Worm (Caenorhabditis elegans) whole organism, L4 larva: ENCODE measurements around the gene F45E12.5.

Experiments used
- D1046.2 ChIP-seq: fragments of 200-800 bp; sonication (Bioruptor generic); IDR thresholded peaks from 2 replicates; pipeline ENCODE4 v1.3.6; 2022; ENCODE audit warnings: missing genetic modification characterization, missing compliant biosample characterization
- F37D6.2 ChIP-seq: sonication (generic microtip); optimal IDR thresholded peaks from 2 replicates; lab custom pipeline; 2016; ENCODE audit warnings: mild to moderate bottlenecking, missing genetic modification characterization, missing compliant biosample characterization
- F44E2.7 ChIP-seq: fragments of 200-800 bp; sonication (Bioruptor generic); IDR thresholded peaks from 2 replicates; pipeline ENCODE4 v2.1.2; 2022; ENCODE audit warnings: missing genetic modification characterization, missing compliant biosample characterization
- F49E8.2 ChIP-seq: sonication (generic microtip); optimal IDR thresholded peaks from 2 replicates; lab custom pipeline; 2016; ENCODE audit warnings: missing compliant biosample characterization, mild to moderate bottlenecking, missing genetic modification characterization, borderline replicate concordance
- T26A8.4 ChIP-seq: fragments of 200-800 bp; sonication (Bioruptor generic); IDR thresholded peaks from 2 replicates; pipeline ENCODE4 v1.3.6; 2022; ENCODE audit warnings: missing genetic modification characterization, missing compliant biosample characterization
- Y105C5A.15 ChIP-seq: fragments of 200-800 bp; sonication (Bioruptor generic); IDR thresholded peaks from 2 replicates; pipeline ENCODE4 v1.3.6; 2022; ENCODE audit warnings: missing genetic modification characterization, missing compliant biosample characterization
- Y48G9A.11 ChIP-seq: fragments of 200-800 bp; sonication (Bioruptor generic); IDR thresholded peaks from 2 replicates; pipeline ENCODE4 v1.3.6; 2022; ENCODE audit warnings: missing genetic modification reagents, missing genetic modification characterization, missing compliant biosample characterization
- Y5F2A.4 ChIP-seq: fragments of 200-800 bp; sonication (Bioruptor generic); optimal IDR thresholded peaks from 2 replicates; lab custom pipeline; 2018; ENCODE audit warnings: mild to moderate bottlenecking, missing genetic modification characterization, missing compliant biosample characterization
- Y75B8A.6 ChIP-seq: fragments of 200-800 bp; sonication (Bioruptor generic); IDR thresholded peaks from 2 replicates; pipeline ENCODE4 v1.3.6; 2022; ENCODE audit warnings: missing genetic modification reagents, missing genetic modification characterization, missing compliant biosample characterization
- aha-1 ChIP-seq: fragments of 150-350 bp; peaks from one replicate; lab custom pipeline; 2014; ENCODE audit warnings: missing biosample characterization, missing genetic modification characterization
- ceh-62 ChIP-seq: sonication (generic microtip); optimal IDR thresholded peaks from 2 replicates; lab custom pipeline; 2017; ENCODE audit warnings: missing biosample characterization, missing genetic modification characterization
- daf-12 ChIP-seq: fragments of 150-350 bp; optimal IDR thresholded peaks from 2 replicates; lab custom pipeline; 2014; ENCODE audit warnings: missing biosample characterization, missing genetic modification reagents, missing genetic modification characterization
- daf-16 ChIP-seq, 3 experiments: sonication (generic microtip); optimal IDR thresholded peaks; 2 replicates each; lab custom pipeline; 2016 to 2017; ENCODE audit warnings: missing genetic modification characterization in 3 of 3, missing genetic modification reagents in 3 of 3, mild to moderate bottlenecking in 2 of 3, missing compliant biosample characterization in 2 of 3, missing biosample characterization in 1 of 3, moderate library complexity in 1 of 3
- daf-8 ChIP-seq: fragments of 200-800 bp; sonication (Bioruptor generic); IDR thresholded peaks from 2 replicates; pipeline ENCODE4 v1.3.6; 2022; ENCODE audit warnings: missing genetic modification characterization, missing compliant biosample characterization
- dmd-8 ChIP-seq: fragments of 200-800 bp; sonication (Bioruptor generic); IDR thresholded peaks from 2 replicates; pipeline ENCODE4 v1.3.6; 2022; ENCODE audit warnings: missing genetic modification characterization, missing compliant biosample characterization
- dmd-9 ChIP-seq: fragments of 200-800 bp; sonication (Bioruptor generic); IDR thresholded peaks from 2 replicates; pipeline ENCODE4 v1.3.6; 2022; ENCODE audit warnings: missing genetic modification reagents, missing genetic modification characterization, missing compliant biosample characterization
- duxl-1 ChIP-seq: sonication (generic microtip); optimal IDR thresholded peaks from 2 replicates; lab custom pipeline; 2016; ENCODE audit warnings: mild to moderate bottlenecking, missing genetic modification characterization, moderate library complexity, missing compliant biosample characterization; ENCODE audit not compliant: poor library complexity
- dve-1 ChIP-seq: sonication (generic microtip); optimal IDR thresholded peaks from 2 replicates; lab custom pipeline; 2017; ENCODE audit warnings: antibody characterized with exemption, mild to moderate bottlenecking, missing genetic modification characterization, missing compliant biosample characterization; ENCODE audit not compliant: insufficient read depth
- egl-27 ChIP-seq: sonication (generic microtip); optimal IDR thresholded peaks from 3 replicates; lab custom pipeline; 2017; ENCODE audit warnings: missing biosample characterization, missing genetic modification reagents, missing genetic modification characterization
- egl-43 ChIP-seq: fragments of 200-800 bp; sonication (Bioruptor generic); IDR thresholded peaks from 2 replicates; pipeline ENCODE4 v1.3.6; 2022; ENCODE audit warnings: missing genetic modification reagents, missing genetic modification characterization, missing compliant biosample characterization
- hlh-11 ChIP-seq: fragments of 200-800 bp; sonication (Bioruptor generic); optimal IDR thresholded peaks from 2 replicates; lab custom pipeline; 2018; ENCODE audit warnings: mild to moderate bottlenecking, missing genetic modification characterization, missing compliant biosample characterization
- hlh-30 ChIP-seq: sonication (generic microtip); optimal IDR thresholded peaks from 2 replicates; lab custom pipeline; 2017; ENCODE audit warnings: antibody characterized with exemption, mild to moderate bottlenecking, missing genetic modification characterization, missing compliant biosample characterization; ENCODE audit not compliant: insufficient read depth
- hmg-1.1 ChIP-seq: fragments of 200-800 bp; sonication (Bioruptor generic); IDR thresholded peaks from 2 replicates; pipeline ENCODE4 v1.3.6; 2022; ENCODE audit warnings: missing genetic modification reagents, missing genetic modification characterization, missing compliant biosample characterization
- lim-7 ChIP-seq: fragments of 200-800 bp; sonication (Bioruptor generic); IDR thresholded peaks from 2 replicates; pipeline ENCODE4 v1.3.6; 2022; ENCODE audit warnings: missing genetic modification characterization, missing compliant biosample characterization
- lin-13 ChIP-seq: fragments of 150-350 bp; optimal IDR thresholded peaks from 2 replicates; lab custom pipeline; 2014; ENCODE audit warnings: missing biosample characterization, missing genetic modification reagents, missing genetic modification characterization
- lin-29 ChIP-seq: fragments of 200-800 bp; sonication (Bioruptor generic); IDR thresholded peaks from 2 replicates; pipeline ENCODE4 v1.3.6; 2022; ENCODE audit warnings: missing genetic modification reagents, missing genetic modification characterization, missing compliant biosample characterization
- lin-38 ChIP-seq: fragments of 200-800 bp; sonication (Bioruptor generic); IDR thresholded peaks from 2 replicates; pipeline ENCODE4 v1.3.6; 2022; ENCODE audit warnings: missing genetic modification reagents, missing genetic modification characterization, missing compliant biosample characterization
- lir-3 ChIP-seq: sonication (generic microtip); optimal IDR thresholded peaks from 2 replicates; lab custom pipeline; 2016; ENCODE audit warnings: mild to moderate bottlenecking, missing genetic modification characterization, missing compliant biosample characterization
- lsy-2 ChIP-seq, 2 experiments: fragments of 150-350 bp in 1 of 2; sonication (generic microtip) in 1 of 2; optimal IDR thresholded peaks; 2 replicates each; lab custom pipeline; 2014 to 2017; ENCODE audit warnings: missing biosample characterization in 2 of 2, missing genetic modification characterization in 2 of 2
- mdl-1 ChIP-seq, 2 experiments: fragments of 150-350 bp in 1 of 2; sonication (generic microtip) in 1 of 2; optimal IDR thresholded peaks; 2 replicates each; lab custom pipeline; 2014 to 2017; ENCODE audit warnings: missing biosample characterization in 2 of 2, missing genetic modification characterization in 2 of 2
- mep-1 ChIP-seq: fragments of 150-350 bp; sonication (generic microtip); optimal IDR thresholded peaks from 3 replicates; lab custom pipeline; 2014; ENCODE audit warnings: missing biosample characterization, missing genetic modification characterization
- mes-2 ChIP-seq: sonication (generic microtip); optimal IDR thresholded peaks from 2 replicates; lab custom pipeline; 2016; ENCODE audit warnings: missing genotype, mild to moderate bottlenecking, missing genetic modification characterization, missing compliant biosample characterization; ENCODE audit not compliant: poor library complexity, severe bottlenecking
- nhr-25 ChIP-seq: sonication (generic microtip); optimal IDR thresholded peaks from 2 replicates; lab custom pipeline; 2017; ENCODE audit warnings: missing genetic modification characterization, mild to moderate bottlenecking, missing compliant biosample characterization, antibody characterized with exemption, moderate library complexity, borderline replicate concordance; ENCODE audit not compliant: insufficient read depth
- nhr-28 ChIP-seq: fragments of 150-350 bp; optimal IDR thresholded peaks from 2 replicates; lab custom pipeline; 2014; ENCODE audit warnings: missing biosample characterization, missing genetic modification characterization
- nhr-48 ChIP-seq: sonication (generic microtip); optimal IDR thresholded peaks from 2 replicates; lab custom pipeline; 2016; ENCODE audit warnings: mild to moderate bottlenecking, missing genetic modification characterization, missing compliant biosample characterization
- php-3 ChIP-seq: fragments of 200-800 bp; sonication (Bioruptor generic); IDR thresholded peaks from 2 replicates; pipeline ENCODE4 v1.3.6; 2022; ENCODE audit warnings: missing genetic modification reagents, missing genetic modification characterization, missing compliant biosample characterization
- pqm-1 ChIP-seq: sonication (generic microtip); optimal IDR thresholded peaks from 2 replicates; lab custom pipeline; 2017; ENCODE audit warnings: missing biosample characterization, missing genetic modification characterization
- set-16 ChIP-seq: fragments of 200-800 bp; sonication (Bioruptor generic); IDR thresholded peaks from 2 replicates; pipeline ENCODE4 v1.3.6; 2022; ENCODE audit warnings: missing genetic modification reagents, missing genetic modification characterization, missing compliant biosample characterization
- snpc-1.2 ChIP-seq: fragments of 200-800 bp; sonication (Bioruptor generic); IDR thresholded peaks from 2 replicates; pipeline ENCODE4 v1.3.6; 2022; ENCODE audit warnings: missing genetic modification reagents, missing genetic modification characterization, missing compliant biosample characterization
- unc-130 ChIP-seq: sonication (generic microtip); optimal IDR thresholded peaks from 2 replicates; lab custom pipeline; 2016; ENCODE audit warnings: missing genetic modification reagents, missing genetic modification characterization, missing compliant biosample characterization
- unc-62 ChIP-seq, 3 experiments: fragments of 150-350 bp in 1 of 3; sonication (generic microtip); optimal IDR thresholded peaks in 2 of 3; peaks in 1 of 3; 1 replicate in 1 of 3; 2 replicates in 2 of 3; lab custom pipeline; 2014 to 2017; ENCODE audit warnings: missing biosample characterization in 3 of 3, missing genetic modification characterization in 3 of 3, missing genetic modification reagents in 3 of 3, missing genotype in 1 of 3
- zfp-2 ChIP-seq: sonication (generic microtip); optimal IDR thresholded peaks from 2 replicates; lab custom pipeline; 2016; ENCODE audit warnings: mild to moderate bottlenecking, missing genetic modification characterization, missing compliant biosample characterization
- ztf-7 ChIP-seq: fragments of 150-350 bp; optimal IDR thresholded peaks from 2 replicates; lab custom pipeline; 2014; ENCODE audit warnings: missing biosample characterization, missing genetic modification characterization

F45E12.5 gene

DNA sequence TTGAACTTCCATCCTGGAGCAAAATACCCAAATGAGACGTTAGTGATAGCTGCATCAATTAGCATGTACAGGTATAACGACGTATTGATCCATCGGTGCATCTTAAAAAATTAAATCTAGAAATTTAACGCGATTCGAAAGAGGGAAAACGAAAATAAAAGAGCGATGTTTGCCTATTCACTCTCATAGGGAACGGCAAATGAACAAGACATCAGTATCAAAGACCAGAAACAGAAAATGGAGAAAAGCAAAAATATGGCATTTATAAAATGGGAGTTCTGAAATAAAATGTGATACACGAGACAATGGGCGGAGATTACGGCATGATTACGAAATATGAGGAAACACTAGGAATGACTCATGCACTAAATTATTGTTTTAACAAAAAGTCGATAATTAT lies 46.4 kb upstream of the F45E12.5 start, which contains the start of gene haf-2:
haf-2 (minus strand) TSS at position 101 of the 400 bp plus-strand sequence.
- TF ChIP-seq unc-62 (GFP tag; optimal IDR thresholded peaks at IDR 0.05 in 1 of 2; lab: Kevin White, UChicago) (peak in 1 of 2 experiments; percentile 51), unc-62 (tag; optimal IDR thresholded peaks at IDR 0.05; lab: Kevin White, UChicago) (no peak), pqm-1 (tag; lab: Kevin White, UChicago) (no peak)

DNA sequence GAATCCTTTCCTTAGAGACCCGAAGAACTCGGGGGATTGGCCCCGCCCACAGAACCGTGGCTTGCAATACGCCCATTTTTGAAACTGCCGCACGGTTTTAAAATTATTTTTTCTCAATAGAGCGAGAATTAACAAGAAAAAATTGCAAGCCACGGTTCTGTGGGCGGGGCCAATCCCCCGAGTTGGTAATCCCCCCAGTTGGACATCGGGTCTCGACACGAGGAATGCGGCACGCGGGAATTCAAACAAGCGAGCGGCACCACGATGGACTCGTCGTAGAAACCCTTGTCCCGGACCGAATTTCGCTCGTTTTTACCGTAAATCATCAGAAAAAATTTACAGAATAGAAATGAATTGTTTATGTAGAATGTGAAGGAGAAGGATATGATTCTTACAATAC lies 43.1 kb upstream of the F45E12.5 start:
- peak; percentile 15 for TF ChIP-seq mes-2
- no peak for TF ChIP-seq hlh-30
- TF ChIP-seq unc-130 (GFP tag; lab: Kevin White, UChicago): peak; percentile 55
- TF ChIP-seq hmg-1.1 (GFP tag; lab: Robert Waterston, UW): no peak
- TF ChIP-seq php-3 (GFP tag; lab: Robert Waterston, UW): 0 out of 2 replicates have a peak, but pooled peaks have one; percentile 50
- TF ChIP-seq ztf-7 (tag; lab: Kevin White, UChicago): no peak
- TF ChIP-seq snpc-1.2 (GFP tag; lab: Robert Waterston, UW): peak; percentile 48; the same call in 1 of the 2 replicates
- TF ChIP-seq egl-43: peak; percentile 58; the same call in 1 of the 2 replicates
- 0 out of 2 replicates have a peak, but pooled peaks have one; percentile 54 for TF ChIP-seq dmd-8 (GFP tag; lab: Robert Waterston, UW)
- peak; percentile 69 for TF ChIP-seq lin-38 (GFP tag; lab: Robert Waterston, UW)
- peak; percentile 91 for TF ChIP-seq Y48G9A.11 (GFP tag; lab: Robert Waterston, UW)
- TF ChIP-seq lim-7: peak; percentile 52; the same call in 1 of the 2 replicates
- TF ChIP-seq F37D6.2 (tag; lab: Kevin White, UChicago): no peak
- TF ChIP-seq F49E8.2 (tag; lab: Kevin White, UChicago): peak; percentile 57

DNA sequence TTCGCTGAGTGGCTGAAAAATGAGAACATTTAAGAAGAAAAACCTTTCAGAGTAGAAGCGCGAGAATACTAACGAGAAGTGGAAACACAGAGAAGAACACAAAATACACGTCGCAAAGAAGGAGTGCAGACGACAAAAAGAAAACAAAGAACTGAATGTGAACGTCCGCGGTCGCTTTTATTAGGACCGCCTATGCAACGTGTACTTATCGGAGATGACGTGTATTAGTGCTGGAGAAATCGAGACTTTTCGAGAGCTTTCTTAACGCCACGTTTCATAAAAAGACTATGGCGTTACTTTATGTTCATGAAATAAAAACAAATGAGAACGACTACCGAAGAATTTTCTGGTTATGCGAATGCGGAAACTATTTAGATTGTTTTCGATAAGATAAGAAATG lies 42.6 kb upstream of the F45E12.5 start, which contains the start of gene hsp-4:
hsp-4 (minus strand) TSS at position 139 of the 400 bp plus-strand sequence.
- TF ChIP-seq dmd-9 (GFP tag; lab: Robert Waterston, UW): no peak
- peak; percentile 25 for TF ChIP-seq mep-1
- TF ChIP-seq aha-1 (tag; lab: Kevin White, UChicago): peak; percentile 60
- peak; percentile 31 for TF ChIP-seq nhr-48
- no peak for TF ChIP-seq T26A8.4 (GFP tag; lab: Robert Waterston, UW)
- TF ChIP-seq daf-16 (GFP tag; optimal IDR thresholded peaks at IDR 0.05; lab: Kevin White, UChicago): no peak
- peak; percentile 20 for TF ChIP-seq daf-16 (tag; optimal IDR thresholded peaks at IDR 0.05; lab: Kevin White, UChicago)
- peak; percentile 41 for TF ChIP-seq hlh-11 (tag; lab: Kevin White, UChicago)
- TF ChIP-seq F44E2.7: no peak
- no peak for TF ChIP-seq nhr-25 (tag; lab: Kevin White, UChicago)
- peak in 1 of 2 experiments; percentile 27 for TF ChIP-seq mdl-1 (tag; optimal IDR thresholded peaks at IDR 0.05; lab: Kevin White, UChicago)
- peak in 1 of 2 experiments; percentile 45 for TF ChIP-seq lsy-2 (tag; optimal IDR thresholded peaks at IDR 0.05; lab: Kevin White, UChicago)
- TF ChIP-seq lin-29 (GFP tag; lab: Robert Waterston, UW): no peak
- TF ChIP-seq zfp-2 (tag; lab: Kevin White, UChicago): no peak
- TF ChIP-seq dve-1: peak; percentile 7
- no peak for TF ChIP-seq set-16 (GFP tag; lab: Robert Waterston, UW)
- peak; percentile 23 for TF ChIP-seq nhr-28 (tag; lab: Kevin White, UChicago)

DNA sequence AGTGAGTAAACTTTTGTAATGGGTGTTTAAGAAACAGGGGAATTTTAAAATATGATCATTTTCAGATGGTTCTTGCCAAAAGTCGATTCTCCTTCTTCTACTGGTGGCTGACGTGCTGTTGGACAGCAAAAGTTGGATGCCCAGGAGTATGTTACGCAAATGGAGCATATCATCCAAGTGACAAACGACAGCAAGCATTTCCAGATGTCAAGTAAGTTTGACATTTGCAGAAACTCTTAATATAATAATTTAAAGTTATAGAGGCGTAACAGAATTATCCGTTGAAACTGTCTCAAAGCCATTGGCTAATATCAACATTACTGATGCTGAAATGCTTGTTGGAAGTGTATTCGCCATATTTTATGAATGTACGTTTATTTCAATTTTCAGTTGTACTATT lies 38.1 kb upstream of the F45E12.5 start:
- TF ChIP-seq D1046.2 (GFP tag; lab: Robert Waterston, UW) (no peak), egl-27 (tag; lab: Kevin White, UChicago) (no peak), daf-12 (tag; lab: Kevin White, UChicago) (no peak), lin-13 (no peak), Y75B8A.6 (no peak), duxl-1 (tag; lab: Kevin White, UChicago) (peak; percentile 38), hlh-30 (no peak), dve-1 (no peak), ceh-62 (tag; lab: Kevin White, UChicago) (no peak), daf-8 (no peak), T26A8.4 (GFP tag; lab: Robert Waterston, UW) (0 out of 2 replicates have a peak, but pooled peaks have one; percentile 26), unc-62 (GFP tag; optimal IDR thresholded peaks at IDR 0.05 in 1 of 2; lab: Kevin White, UChicago) (peak in 1 of 2 experiments; percentile 25), unc-62 (tag; optimal IDR thresholded peaks at IDR 0.05; lab: Kevin White, UChicago) (no peak), hmg-1.1 (GFP tag; lab: Robert Waterston, UW) (no peak), lir-3 (tag; lab: Kevin White, UChicago) (no peak), Y105C5A.15 (GFP tag; lab: Robert Waterston, UW) (no peak), ztf-7 (tag; lab: Kevin White, UChicago) (no peak), aha-1 (tag; lab: Kevin White, UChicago) (peak; percentile 71), Y5F2A.4 (GFP tag; lab: Kevin White, UChicago) (no peak)
